Fruit fly (Drosophila melanogaster) whole organism, wandering third instar larva: ENCODE results near the gene CG13999.

ENCODE experiments used
- CrebA ChIP-seq: fragments of 200-800 bp; sonication (Bioruptor generic); optimal IDR thresholded peaks from 2 replicates; lab custom pipeline; 2016; ENCODE audit warnings: missing biosample characterization, mild to moderate bottlenecking, missing genetic modification characterization, borderline replicate concordance
- Dif ChIP-seq: fragments of 200-275, 200-300 bp; sonication (Bioruptor generic); optimal IDR thresholded peaks from 2 replicates; lab custom pipeline; 2018; ENCODE audit warnings: missing biosample characterization, missing genetic modification characterization; ENCODE audit not compliant: partially characterized antibody
- OdsH ChIP-seq: fragments of 200-800 bp; sonication (Bioruptor generic); optimal IDR thresholded peaks from 2 replicates; lab custom pipeline; 2016; ENCODE audit warnings: missing biosample characterization, mild to moderate bottlenecking, missing genetic modification characterization
- br ChIP-seq: fragments of 200-800 bp; sonication (Bioruptor generic); optimal IDR thresholded peaks from 2 replicates; lab custom pipeline; 2016; ENCODE audit warnings: missing biosample characterization, missing genetic modification characterization
- rgr ChIP-seq: fragments of 200-800 bp; sonication (Bioruptor generic); optimal IDR thresholded peaks from 3 replicates; lab custom pipeline; 2016; ENCODE audit warnings: missing biosample characterization, mild to moderate bottlenecking, missing genetic modification characterization
- sage ChIP-seq: fragments of 200-800 bp; sonication (Bioruptor generic); optimal IDR thresholded peaks from 2 replicates; lab custom pipeline; 2016; ENCODE audit warnings: missing biosample characterization, mild to moderate bottlenecking, missing genetic modification characterization
- usp ChIP-seq: fragments of >200 bp; optimal IDR thresholded peaks from 2 replicates; lab custom pipeline; 2017; ENCODE audit warnings: missing biosample characterization, missing genetic modification characterization

dm6 chr2L:5963251-5963650, 7.0 kb upstream of the CG13999 start:
- TF ChIP-seq rgr (GFP tag; lab: Kevin White, UChicago) = no peak
- TF ChIP-seq sage (GFP tag; lab: Kevin White, UChicago) = no peak
- TF ChIP-seq br (GFP tag; lab: Kevin White, UChicago) = no peak
- no peak for TF ChIP-seq OdsH
- TF ChIP-seq Dif (GFP tag; lab: Kevin White, UChicago) = no peak
- no peak for TF ChIP-seq CrebA (GFP tag; lab: Kevin White, UChicago)
- no peak for TF ChIP-seq usp
